Worm (Caenorhabditis elegans) whole organism, young adult: Measurements from ENCODE around the gene Y66H1A.8.
A peak's percentile ranks its signal among the peaks of the same experiment; 100 is the strongest.

Source experiments
- B0035.1 ChIP-seq: sonication (generic microtip); optimal IDR thresholded peaks from 2 replicates; lab custom pipeline; 2016; ENCODE audit warnings: missing genetic modification characterization, mild to moderate bottlenecking, missing compliant biosample characterization, missing genotype, missing genetic modification reagents
- B0336.3 ChIP-seq: fragments of 200-800 bp; sonication (Bioruptor generic); IDR thresholded peaks from 2 replicates; pipeline ENCODE4 v1.3.6; 2022; ENCODE audit warnings: missing genetic modification characterization, missing compliant biosample characterization
- C06A6.2 ChIP-seq: fragments of 200-800 bp; sonication (Bioruptor generic); conservative IDR thresholded peaks from 2 replicates; pipeline ENCODE4 v1.3.6; 2022; ENCODE audit warnings: missing genetic modification characterization, missing compliant biosample characterization
- D2030.7 ChIP-seq: fragments of 200-800 bp; sonication (Bioruptor generic); IDR thresholded peaks from 2 replicates; pipeline ENCODE4 v1.3.6; 2022; ENCODE audit warnings: missing genetic modification reagents, missing genetic modification characterization, missing compliant biosample characterization
- F10E7.11 ChIP-seq: sonication (generic microtip); optimal IDR thresholded peaks from 2 replicates; lab custom pipeline; 2017; ENCODE audit warnings: mild to moderate bottlenecking, missing genetic modification characterization, moderate library complexity, missing compliant biosample characterization
- F52B5.7 ChIP-seq: sonication (generic microtip); optimal IDR thresholded peaks from 2 replicates; lab custom pipeline; 2016; ENCODE audit warnings: mild to moderate bottlenecking, missing genetic modification characterization, missing compliant biosample characterization
- F57A8.1 ChIP-seq: fragments of 200-800 bp; sonication (Bioruptor generic); optimal IDR thresholded peaks from 2 replicates; lab custom pipeline; 2018; ENCODE audit warnings: mild to moderate bottlenecking, missing genetic modification characterization, moderate library complexity, missing compliant biosample characterization
- F57C9.4 ChIP-seq: sonication (generic microtip); optimal IDR thresholded peaks from 2 replicates; lab custom pipeline; 2017; ENCODE audit warnings: mild to moderate bottlenecking, missing genetic modification characterization, missing compliant biosample characterization
- T26A5.8 ChIP-seq: sonication (generic microtip); optimal IDR thresholded peaks from 2 replicates; lab custom pipeline; 2016; ENCODE audit warnings: missing genetic modification characterization, missing compliant biosample characterization
- Y53G8AR.9 ChIP-seq: fragments of 200-800 bp; sonication (Bioruptor generic); conservative IDR thresholded peaks from 2 replicates; pipeline ENCODE4 v1.3.6; 2022; ENCODE audit warnings: missing genetic modification reagents, missing genetic modification characterization, missing compliant biosample characterization
- Y56A3A.18 ChIP-seq: fragments of 200-800 bp; sonication (Bioruptor generic); IDR thresholded peaks from 2 replicates; pipeline ENCODE4 v1.3.6; 2022; ENCODE audit warnings: missing genetic modification reagents, missing genetic modification characterization, missing compliant biosample characterization
- ama-1 ChIP-seq, 3 experiments: fragments of 150-350 bp in 1 of 3; sonication (generic microtip) in 2 of 3; optimal IDR thresholded peaks; 2 replicates each; lab custom pipeline; 2014 to 2018; ENCODE audit warnings: missing biosample characterization in 2 of 3, missing genetic modification characterization in 2 of 3, missing genetic modification reagents in 2 of 3
- athp-1 ChIP-seq: sonication (generic microtip); optimal IDR thresholded peaks from 2 replicates; lab custom pipeline; 2017; ENCODE audit warnings: mild to moderate bottlenecking, missing genetic modification characterization, missing compliant biosample characterization
- attf-5 ChIP-seq: fragments of 200-800 bp; sonication (Bioruptor generic); optimal IDR thresholded peaks from 2 replicates; lab custom pipeline; 2018; ENCODE audit warnings: mild to moderate bottlenecking, missing genetic modification characterization, missing compliant biosample characterization
- bed-2 ChIP-seq: fragments of 200-800 bp; sonication (Bioruptor generic); IDR thresholded peaks from 2 replicates; pipeline ENCODE4 v1.3.6; 2022; ENCODE audit warnings: missing genetic modification reagents, missing genetic modification characterization, missing compliant biosample characterization
- chd-7 ChIP-seq: sonication (generic microtip); optimal IDR thresholded peaks from 2 replicates; lab custom pipeline; 2016; ENCODE audit warnings: mild to moderate bottlenecking, missing genetic modification characterization, moderate library complexity, missing compliant biosample characterization
- dox-1 ChIP-seq: fragments of 200-800 bp; sonication (Bioruptor generic); IDR thresholded peaks from 2 replicates; pipeline ENCODE4 v1.3.6; 2022; ENCODE audit warnings: missing genetic modification reagents, missing genetic modification characterization, missing compliant biosample characterization
- ekl-4 ChIP-seq: fragments of 200-800 bp; sonication (Bioruptor generic); IDR thresholded peaks from 2 replicates; pipeline ENCODE4 v1.3.6; 2022; ENCODE audit warnings: missing genetic modification reagents, missing genetic modification characterization, missing compliant biosample characterization
- hrde-1 ChIP-seq: sonication (generic microtip); optimal IDR thresholded peaks from 2 replicates; lab custom pipeline; 2016; ENCODE audit warnings: missing genetic modification characterization, mild to moderate bottlenecking, missing compliant biosample characterization, moderate library complexity, missing genotype, missing genetic modification reagents, borderline replicate concordance
- lag-1 ChIP-seq: fragments of 200-800 bp; sonication (Bioruptor generic); IDR thresholded peaks from 2 replicates; pipeline ENCODE4 v1.3.6; 2022; ENCODE audit warnings: missing genetic modification reagents, missing genetic modification characterization, missing compliant biosample characterization
- lin-26 ChIP-seq: fragments of 200-800 bp; sonication (Bioruptor generic); IDR thresholded peaks from 2 replicates; pipeline ENCODE4 v1.3.6; 2022; ENCODE audit warnings: missing genetic modification reagents, missing genetic modification characterization, missing compliant biosample characterization
- lin-35 ChIP-seq, 3 experiments: fragments of 150-350 bp in 2 of 3; sonication (generic microtip) in 1 of 3; optimal IDR thresholded peaks; 2 replicates each; lab custom pipeline; 2014 to 2018; ENCODE audit warnings: missing biosample characterization in 3 of 3, missing genetic modification characterization in 3 of 3, missing genetic modification reagents in 3 of 3
- lin-40 ChIP-seq: sonication (generic microtip); optimal IDR thresholded peaks from 2 replicates; lab custom pipeline; 2016; ENCODE audit warnings: missing genetic modification characterization, mild to moderate bottlenecking, missing compliant biosample characterization, missing genotype, missing genetic modification reagents
- lsl-1 ChIP-seq: fragments of 200-800 bp; sonication (Bioruptor generic); optimal IDR thresholded peaks from 2 replicates; lab custom pipeline; 2018; ENCODE audit warnings: mild to moderate bottlenecking, missing genetic modification characterization, moderate library complexity, missing compliant biosample characterization
- lsy-27 ChIP-seq: sonication (generic microtip); optimal IDR thresholded peaks from 2 replicates; lab custom pipeline; 2017; ENCODE audit warnings: missing genetic modification characterization, mild to moderate bottlenecking, missing compliant biosample characterization, antibody characterized with exemption, missing genotype, borderline replicate concordance; ENCODE audit not compliant: insufficient read depth
- madf-3 ChIP-seq: fragments of 200-800 bp; sonication (Bioruptor generic); IDR thresholded peaks from 2 replicates; pipeline ENCODE4 v1.3.6; 2022; ENCODE audit warnings: missing genetic modification reagents, missing genetic modification characterization, missing compliant biosample characterization
- madf-6 ChIP-seq: fragments of 200-800 bp; sonication (Bioruptor generic); IDR thresholded peaks from 2 replicates; pipeline ENCODE4 v1.3.6; 2022; ENCODE audit warnings: missing genetic modification reagents, missing genetic modification characterization, missing compliant biosample characterization
- nfya-2 ChIP-seq: fragments of 200-800 bp; sonication (Bioruptor generic); IDR thresholded peaks from 2 replicates; pipeline ENCODE4 v1.3.6; 2022; ENCODE audit warnings: missing genetic modification reagents, missing genetic modification characterization, missing compliant biosample characterization
- nhr-90 ChIP-seq: sonication (generic microtip); optimal IDR thresholded peaks from 2 replicates; lab custom pipeline; 2016; ENCODE audit warnings: missing genotype, mild to moderate bottlenecking, missing genetic modification characterization, missing compliant biosample characterization
- pha-4 ChIP-seq: fragments of 150-350 bp; sonication (generic microtip); optimal IDR thresholded peaks from 2 replicates; lab custom pipeline; 2014; ENCODE audit warnings: missing biosample characterization, missing genetic modification reagents, missing genetic modification characterization
- snpc-3.4 ChIP-seq: sonication (generic microtip); optimal IDR thresholded peaks from 2 replicates; lab custom pipeline; 2017; ENCODE audit warnings: missing genetic modification characterization, mild to moderate bottlenecking, missing compliant biosample characterization, antibody characterized with exemption, moderate library complexity, missing genotype, missing genetic modification reagents
- snpc-4 ChIP-seq, 5 experiments: fragments of 150-350 bp in 1 of 5; sonication (generic microtip) in 4 of 5; optimal IDR thresholded peaks; 2 replicates each; lab custom pipeline; 2014 to 2018; ENCODE audit warnings: missing genetic modification characterization in 5 of 5, missing biosample characterization in 3 of 5, antibody characterized with exemption in 2 of 5, mild to moderate bottlenecking in 2 of 5, missing compliant biosample characterization in 2 of 5, missing genotype in 2 of 5, moderate library complexity in 2 of 5, missing genetic modification reagents in 1 of 5
- somi-1 ChIP-seq: fragments of 200-800 bp; sonication (Bioruptor generic); optimal IDR thresholded peaks from 2 replicates; lab custom pipeline; 2018; ENCODE audit warnings: mild to moderate bottlenecking, missing genetic modification characterization, missing compliant biosample characterization
- tbx-9 ChIP-seq: sonication (generic microtip); optimal IDR thresholded peaks from 2 replicates; lab custom pipeline; 2016; ENCODE audit warnings: borderline replicate concordance, missing genetic modification characterization, inconsistent platforms, missing compliant biosample characterization
- unc-130 ChIP-seq: sonication (generic microtip); optimal IDR thresholded peaks from 2 replicates; lab custom pipeline; 2016; ENCODE audit warnings: missing genetic modification reagents, missing genetic modification characterization, missing compliant biosample characterization
- zfh-2 ChIP-seq: fragments of 200-800 bp; sonication (Bioruptor generic); conservative IDR thresholded peaks from 2 replicates; pipeline ENCODE4 v1.3.6; 2022; ENCODE audit warnings: missing genetic modification reagents, missing genetic modification characterization, missing compliant biosample characterization
- zim-3 ChIP-seq: sonication (generic microtip); optimal IDR thresholded peaks from 2 replicates; lab custom pipeline; 2017; ENCODE audit warnings: mild to moderate bottlenecking, missing genetic modification characterization, moderate library complexity, missing compliant biosample characterization
- ztf-26 ChIP-seq: sonication (generic microtip); optimal IDR thresholded peaks from 2 replicates; lab custom pipeline; 2017; ENCODE audit warnings: missing genetic modification characterization, missing compliant biosample characterization
- ztf-3 ChIP-seq: fragments of 200-800 bp; sonication (Bioruptor generic); optimal IDR thresholded peaks from 2 replicates; lab custom pipeline; 2018; ENCODE audit warnings: mild to moderate bottlenecking, missing genetic modification characterization, missing compliant biosample characterization

The Y66H1A.8 gene

DNA sequence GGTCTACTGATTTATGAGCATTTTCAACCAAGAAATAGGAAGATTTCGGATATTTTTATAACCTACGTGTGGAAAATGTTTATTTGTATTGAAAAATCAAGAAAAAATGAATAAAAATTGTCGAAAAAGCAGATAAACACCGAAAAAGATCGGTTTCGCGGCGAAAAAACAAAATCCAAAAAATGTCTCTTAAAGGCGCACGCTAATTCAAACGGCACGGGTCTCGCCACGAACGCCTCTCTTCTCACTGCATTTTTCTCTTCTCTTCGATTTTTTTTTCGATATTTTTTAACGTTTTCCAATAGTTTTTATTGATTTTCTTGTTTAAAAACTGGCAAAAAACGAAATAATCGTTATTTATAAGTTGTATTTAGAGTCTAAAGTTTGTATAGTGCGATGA, 29.2 kb downstream of the Y66H1A.8 start (continued):
- TF ChIP-seq snpc-3.4: peak; percentile 38

DNA sequence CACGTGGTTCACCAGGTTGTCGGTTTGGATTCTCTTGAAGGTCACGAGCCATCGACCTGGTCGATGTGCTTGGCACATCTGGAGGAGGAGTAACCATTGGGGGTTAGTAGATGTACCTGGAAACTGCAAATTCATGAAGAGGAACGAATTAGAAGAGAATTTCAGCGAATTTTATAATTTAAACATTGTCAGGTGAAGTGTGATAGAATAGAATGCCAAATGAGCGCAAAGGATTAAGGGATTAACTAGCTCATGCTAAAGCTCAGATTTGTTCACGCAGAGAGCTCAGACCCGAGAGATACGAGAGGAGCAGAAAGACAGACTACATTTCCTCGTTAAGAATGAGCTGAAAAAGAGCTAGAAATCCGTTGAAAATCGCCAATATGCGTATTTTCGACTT, 29.7 kb downstream of the Y66H1A.8 start, which contains the start of gene daf-18:
Gene daf-18 (minus strand): TSS at position 126 of the 400 bp plus-strand sequence.
- TF ChIP-seq zfh-2 (GFP tag; lab: Robert Waterston, UW) (no peak), lsy-27 (tag; lab: Kevin White, UChicago) (no peak), ztf-3 (GFP tag; lab: Kevin White, UChicago) (no peak), bed-2 (GFP tag; lab: Robert Waterston, UW) (no peak), nhr-90 (no peak), madf-6 (GFP tag; lab: Robert Waterston, UW) (no peak), snpc-4 (GFP tag; optimal IDR thresholded peaks at IDR 0.05; lab: Kevin White, UChicago) (no peak), snpc-4 (tag; optimal IDR thresholded peaks at IDR 0.05; lab: Kevin White, UChicago) (no peak), somi-1 (GFP tag; lab: Kevin White, UChicago) (no peak), F57A8.1 (GFP tag; lab: Kevin White, UChicago) (no peak), pha-4 (no peak), nfya-2 (no peak), F57C9.4 (tag; lab: Kevin White, UChicago) (no peak), chd-7 (tag; lab: Kevin White, UChicago) (no peak), C06A6.2 (no peak), ztf-26 (tag; lab: Kevin White, UChicago) (no peak), hrde-1 (tag; lab: Kevin White, UChicago) (no peak), lag-1 (GFP tag; lab: Robert Waterston, UW) (no peak)

DNA sequence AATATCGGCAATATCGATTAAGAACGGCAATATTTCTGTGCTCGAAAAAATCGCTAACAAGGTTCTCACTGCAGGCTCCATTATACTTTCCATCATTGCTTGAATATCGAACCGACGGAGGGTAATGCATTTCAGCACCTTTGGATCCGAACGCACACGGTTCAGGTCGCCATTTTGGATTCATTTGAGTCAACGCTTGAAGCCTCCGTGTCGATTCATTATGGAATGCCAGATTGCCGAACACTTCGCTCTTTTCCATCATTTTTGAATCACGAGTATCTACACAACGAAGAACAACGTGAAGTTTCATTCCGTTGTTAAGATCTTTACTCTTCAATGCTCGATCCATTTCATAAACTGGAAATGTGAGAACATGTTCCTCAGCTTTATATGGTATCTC, 32.6 kb downstream of the Y66H1A.8 start:
- TF ChIP-seq lin-26 (GFP tag; lab: Robert Waterston, UW): 0 out of 2 replicates have a peak, but pooled peaks have one; percentile 35
- no peak for TF ChIP-seq attf-5 (GFP tag; lab: Kevin White, UChicago)
- TF ChIP-seq, all 124 proteins: peak for 1

ce11 chrIV:420686-421085, 34.0 kb downstream of the Y66H1A.8 start:
- no peak for TF ChIP-seq lin-40 (tag; lab: Kevin White, UChicago)
- 0 out of 2 replicates have a peak, but pooled peaks have one; percentile 62 for TF ChIP-seq madf-3 (GFP tag; lab: Robert Waterston, UW)
- peak; percentile 38; the same call in 1 of the 2 replicates for TF ChIP-seq madf-6 (GFP tag; lab: Robert Waterston, UW)
- TF ChIP-seq lin-35 (GFP tag; optimal IDR thresholded peaks at IDR 0.05; lab: Kevin White, UChicago): no peak
- 0 out of 2 replicates have a peak, but pooled peaks have one; percentile 24 for TF ChIP-seq Y56A3A.18 (GFP tag; lab: Robert Waterston, UW)
- TF ChIP-seq, all 124 proteins: peak for 3

DNA sequence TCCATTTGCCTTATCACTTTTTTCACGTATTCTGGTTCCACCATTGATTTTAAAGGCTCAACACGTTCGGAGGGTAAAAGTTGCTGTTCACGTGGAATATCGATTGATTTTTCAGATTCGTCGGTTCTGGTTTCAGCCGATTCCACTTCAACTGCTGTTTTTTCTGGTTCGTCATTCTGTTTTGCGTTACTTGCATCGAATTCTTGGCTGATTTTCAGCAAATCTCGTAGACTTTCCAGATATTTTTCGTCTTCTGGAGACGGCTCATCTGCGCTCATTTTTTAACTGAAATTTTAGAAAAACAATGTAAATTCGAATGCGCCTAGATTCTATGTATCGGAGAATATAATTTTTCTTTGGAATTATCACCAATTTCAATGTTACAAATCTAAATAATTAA, 35.0 kb downstream of the Y66H1A.8 start, which contains the start of gene eri-1:
Gene eri-1 (minus strand): TSS at position 285 of the 400 bp plus-strand sequence.
- TF ChIP-seq madf-3 (GFP tag; lab: Robert Waterston, UW): peak; percentile 77; the same call in 1 of the 2 replicates
- no peak for TF ChIP-seq zim-3 (tag; lab: Kevin White, UChicago)
- no peak for TF ChIP-seq ama-1 (optimal IDR thresholded peaks at IDR 0.05; lab: Kevin White, UChicago)
- TF ChIP-seq ama-1 (GFP tag; optimal IDR thresholded peaks at IDR 0.05; lab: Kevin White, UChicago): peak in 1 of 2 experiments; percentile 36
- peak; percentile 42 for TF ChIP-seq tbx-9
- peak; percentile 78 for TF ChIP-seq B0336.3 (GFP tag; lab: Robert Waterston, UW)
- TF ChIP-seq T26A5.8 (tag; lab: Kevin White, UChicago): peak; percentile 7
- peak; percentile 56; the same call in 1 of the 2 replicates for TF ChIP-seq madf-6 (GFP tag; lab: Robert Waterston, UW)
- TF ChIP-seq Y53G8AR.9 (GFP tag; lab: Robert Waterston, UW): peak; percentile 37; the same call in 1 of the 2 replicates
- TF ChIP-seq ekl-4 (GFP tag; lab: Robert Waterston, UW): peak; percentile 54; the same call in 1 of the 2 replicates
- peak; percentile 57 for TF ChIP-seq athp-1
- TF ChIP-seq lsl-1: peak; percentile 22
- TF ChIP-seq B0035.1 (tag; lab: Kevin White, UChicago): no peak
- 0 out of 2 replicates have a peak, but pooled peaks have one; percentile 32 for TF ChIP-seq D2030.7 (GFP tag; lab: Robert Waterston, UW)
- TF ChIP-seq hrde-1 (tag; lab: Kevin White, UChicago): peak; percentile 70
- TF ChIP-seq unc-130 (GFP tag; lab: Kevin White, UChicago): peak; percentile 35
- peak; percentile 16 for TF ChIP-seq F10E7.11 (tag; lab: Kevin White, UChicago)
- peak; percentile 12 for TF ChIP-seq F52B5.7
- peak; percentile 47; the same call in 1 of the 2 replicates for TF ChIP-seq dox-1 (GFP tag; lab: Robert Waterston, UW)
